Worm (Caenorhabditis elegans) whole organism, L1 larva: Measurements from ENCODE around the gene R11G1.7.

Source experiments
- aly-2 ChIP-seq: fragments of 150-350 bp; optimal IDR thresholded peaks from 2 replicates; lab custom pipeline; 2014; ENCODE audit warnings: missing biosample characterization, missing genetic modification characterization
- blmp-1 ChIP-seq: fragments of 150-350 bp; optimal IDR thresholded peaks from 2 replicates; lab custom pipeline; 2014; ENCODE audit warnings: missing biosample characterization, missing genetic modification characterization
- efl-1 ChIP-seq, 4 experiments: fragments of 150-350 bp; optimal IDR thresholded peaks in 3 of 4; peaks in 1 of 4; 1 replicate in 1 of 4; 2 replicates in 3 of 4; lab custom pipeline; 2014; ENCODE audit warnings: missing biosample characterization in 2 of 4, missing genetic modification characterization in 2 of 4, missing genetic modification reagents in 2 of 4
- elt-3 ChIP-seq, 6 experiments: fragments of 150-350 bp in 1 of 6; sonication (generic microtip); optimal IDR thresholded peaks; 2 replicates each; lab custom pipeline; 2017 to 2018; ENCODE audit warnings: missing biosample characterization in 6 of 6, missing genetic modification characterization in 6 of 6, inconsistent platforms in 1 of 6
- lin-15B ChIP-seq: fragments of 150-350 bp; sonication (generic microtip); optimal IDR thresholded peaks from 3 replicates; lab custom pipeline; 2014; ENCODE audit warnings: missing biosample characterization, missing genetic modification characterization
- nhr-84 ChIP-seq: sonication (generic microtip); optimal IDR thresholded peaks from 2 replicates; lab custom pipeline; 2017; ENCODE audit warnings: missing biosample characterization, missing genetic modification characterization
- skn-1 ChIP-seq: fragments of 150-350 bp; optimal IDR thresholded peaks from 2 replicates; lab custom pipeline; 2014; ENCODE audit warnings: missing biosample characterization, missing genetic modification characterization
- snu-23 ChIP-seq: sonication (generic microtip); optimal IDR thresholded peaks from 2 replicates; lab custom pipeline; 2016; ENCODE audit warnings: missing genetic modification characterization, missing compliant biosample characterization

- TF ChIP-seq snu-23, result no peak
- no peak for TF ChIP-seq aly-2 (tag; lab: Kevin White, UChicago)
- TF ChIP-seq blmp-1, result peak; percentile 67
- no peak for TF ChIP-seq skn-1 (tag; lab: Kevin White, UChicago)
- TF ChIP-seq nhr-84 (tag; lab: Kevin White, UChicago), result no peak
- TF ChIP-seq efl-1 (optimal IDR thresholded peaks at IDR 0.05; lab: Kevin White, UChicago), result no peak
- no peak for TF ChIP-seq efl-1 (GFP tag; optimal IDR thresholded peaks at IDR 0.05 in 1 of 2; lab: Kevin White, UChicago)
- no peak for TF ChIP-seq elt-3 (tag; optimal IDR thresholded peaks at IDR 0.05; lab: Kevin White, UChicago)
- TF ChIP-seq lin-15B (tag; lab: Kevin White, UChicago), result no peak
Measured at ce11 chrX:3695826-3696225, 39.8 kb downstream of the R11G1.7 start.
